Fruit fly (Drosophila melanogaster) whole organism, wandering third instar larva: ENCODE results near the gene ppk10.
A peak's percentile ranks its signal among the peaks of the same experiment; 100 is the strongest.

Experiments
- Abd-B ChIP-seq: fragments of >200 bp; optimal IDR thresholded peaks from 2 replicates; lab custom pipeline; 2017; ENCODE audit warnings: missing biosample characterization, missing genetic modification characterization
- CG9705 ChIP-seq: fragments of 200-800 bp; sonication (Bioruptor generic); optimal IDR thresholded peaks from 2 replicates; lab custom pipeline; 2018; ENCODE audit warnings: missing biosample characterization, mild to moderate bottlenecking, missing genetic modification characterization
- Dfd ChIP-seq: fragments of >200 bp; optimal IDR thresholded peaks from 2 replicates; lab custom pipeline; 2017; ENCODE audit warnings: missing biosample characterization, missing genetic modification characterization
- Dif ChIP-seq: fragments of 200-275, 200-300 bp; sonication (Bioruptor generic); optimal IDR thresholded peaks from 2 replicates; lab custom pipeline; 2018; ENCODE audit warnings: missing biosample characterization, missing genetic modification characterization; ENCODE audit not compliant: partially characterized antibody
- GATAd ChIP-seq: sonication (Bioruptor generic); optimal IDR thresholded peaks from 2 replicates; lab custom pipeline; 2016; ENCODE audit warnings: missing biosample characterization, missing genetic modification characterization
- HLH106 ChIP-seq: fragments of 200-800 bp; optimal IDR thresholded peaks from 3 replicates; lab custom pipeline; 2019; ENCODE audit warnings: missing biosample characterization, mild to moderate bottlenecking, missing genetic modification characterization, moderate library complexity
- Hnf4 ChIP-seq: fragments of 200-800 bp; sonication (Bioruptor generic); optimal IDR thresholded peaks from 2 replicates; lab custom pipeline; 2016; ENCODE audit warnings: missing biosample characterization, mild to moderate bottlenecking, missing genetic modification characterization
- Hr78 ChIP-seq: fragments of >200 bp; optimal IDR thresholded peaks from 2 replicates; lab custom pipeline; 2017; ENCODE audit warnings: missing biosample characterization, missing genetic modification characterization
- Hr83 ChIP-seq: fragments of 200-300 bp; sonication (Bioruptor generic); optimal IDR thresholded peaks from 2 replicates; lab custom pipeline; 2016; ENCODE audit warnings: missing biosample characterization, mild to moderate bottlenecking, missing genetic modification characterization, moderate library complexity; ENCODE audit not compliant: poor library complexity, severe bottlenecking
- Jra ChIP-seq: sonication (Bioruptor generic); optimal IDR thresholded peaks from 2 replicates; lab custom pipeline; 2016; ENCODE audit warnings: missing biosample characterization, missing genetic modification characterization
- Mio ChIP-seq: sonication (Bioruptor generic); optimal IDR thresholded peaks from 2 replicates; lab custom pipeline; 2016; ENCODE audit warnings: missing biosample characterization, missing genetic modification characterization
- Myc ChIP-seq: fragments of >200 bp; optimal IDR thresholded peaks from 2 replicates; lab custom pipeline; 2017
- N ChIP-seq: fragments of >200 bp; optimal IDR thresholded peaks from 2 replicates; lab custom pipeline; 2018; ENCODE audit warnings: missing biosample characterization, missing external identifiers, missing genetic modification characterization
- Sp1 ChIP-seq: fragments of 200-800 bp; sonication (Bioruptor generic); optimal IDR thresholded peaks from 3 replicates; lab custom pipeline; 2019; ENCODE audit warnings: missing biosample characterization, mild to moderate bottlenecking, missing genetic modification characterization, moderate library complexity
- Vsx2 ChIP-seq: fragments of 200-300, 225-300 bp; sonication (Bioruptor generic); optimal IDR thresholded peaks from 2 replicates; lab custom pipeline; 2018; ENCODE audit warnings: missing biosample characterization, missing genetic modification characterization; ENCODE audit not compliant: partially characterized antibody
- br ChIP-seq: fragments of 200-800 bp; sonication (Bioruptor generic); optimal IDR thresholded peaks from 2 replicates; lab custom pipeline; 2016; ENCODE audit warnings: missing biosample characterization, missing genetic modification characterization
- brk ChIP-seq: fragments of 200-800 bp; sonication (Bioruptor generic); optimal IDR thresholded peaks from 2 replicates; lab custom pipeline; 2016; ENCODE audit warnings: missing biosample characterization, mild to moderate bottlenecking, missing genetic modification characterization
- dl ChIP-seq, 2 experiments: fragments of 175-275, 200-275 bp in 1 of 2; fragments of 200-275 bp in 1 of 2; sonication (Bioruptor generic); optimal IDR thresholded peaks; lab custom pipeline; 2018; ENCODE audit warnings: mild to moderate bottlenecking in 2 of 2, missing biosample characterization in 2 of 2, missing genetic modification characterization in 2 of 2, moderate library complexity in 2 of 2; ENCODE audit not compliant: partially characterized antibody in 2 of 2, insufficient read depth in 1 of 2
- dsf ChIP-seq: sonication (Bioruptor generic); optimal IDR thresholded peaks from 2 replicates; lab custom pipeline; 2016; ENCODE audit warnings: missing biosample characterization, missing genetic modification characterization, borderline replicate concordance
- ey ChIP-seq: fragments of 200-800 bp; sonication (Bioruptor generic); optimal IDR thresholded peaks from 2 replicates; lab custom pipeline; 2016; ENCODE audit warnings: missing biosample characterization, missing genetic modification characterization
- foxo ChIP-seq, 2 experiments: fragments of 200-800 bp; sonication (Bioruptor generic); optimal IDR thresholded peaks; 2 replicates in 1 of 2; 3 replicates in 1 of 2; lab custom pipeline; 2016 to 2017; ENCODE audit warnings: missing biosample characterization in 2 of 2, missing genetic modification characterization in 2 of 2
- fru ChIP-seq: fragments of 200-800 bp; sonication (Bioruptor generic); optimal IDR thresholded peaks from 3 replicates; lab custom pipeline; 2016; ENCODE audit warnings: missing biosample characterization, mild to moderate bottlenecking, missing genetic modification characterization
- h ChIP-seq: fragments of 200-800 bp; sonication (Bioruptor generic); optimal IDR thresholded peaks from 3 replicates; lab custom pipeline; 2016; ENCODE audit warnings: missing biosample characterization, mild to moderate bottlenecking, missing genetic modification characterization
- jim ChIP-seq: fragments of 175-275, 200-325 bp; sonication (Bioruptor generic); optimal IDR thresholded peaks from 2 replicates; lab custom pipeline; 2016; ENCODE audit warnings: missing biosample characterization, mild to moderate bottlenecking, missing genetic modification characterization
- lola ChIP-seq: fragments of >200 bp; optimal IDR thresholded peaks from 2 replicates; lab custom pipeline; 2017; ENCODE audit warnings: missing biosample characterization, missing genetic modification characterization
- pan ChIP-seq: fragments of >200 bp; optimal IDR thresholded peaks from 2 replicates; lab custom pipeline; 2017
- psq ChIP-seq: fragments of 200-800 bp; sonication (Bioruptor generic); optimal IDR thresholded peaks from 3 replicates; lab custom pipeline; 2017; ENCODE audit warnings: missing biosample characterization, mild to moderate bottlenecking, missing genetic modification characterization, moderate library complexity
- rgr ChIP-seq: fragments of 200-800 bp; sonication (Bioruptor generic); optimal IDR thresholded peaks from 3 replicates; lab custom pipeline; 2016; ENCODE audit warnings: missing biosample characterization, mild to moderate bottlenecking, missing genetic modification characterization
- sage ChIP-seq: fragments of 200-800 bp; sonication (Bioruptor generic); optimal IDR thresholded peaks from 2 replicates; lab custom pipeline; 2016; ENCODE audit warnings: missing biosample characterization, mild to moderate bottlenecking, missing genetic modification characterization
- sv ChIP-seq: fragments of 200-800 bp; sonication (Bioruptor generic); optimal IDR thresholded peaks from 3 replicates; lab custom pipeline; 2016; ENCODE audit warnings: missing biosample characterization, missing genetic modification characterization
- usp ChIP-seq: fragments of >200 bp; optimal IDR thresholded peaks from 2 replicates; lab custom pipeline; 2017; ENCODE audit warnings: missing biosample characterization, missing genetic modification characterization

The ppk10 gene

dm6 chr2L:10474268-10474678 lies 22.1 kb upstream of the ppk10 start, which contains the start of gene RluA-1 (continued):
- TF ChIP-seq Hnf4 (GFP tag; lab: Kevin White, UChicago) (peak; percentile 74), CG9705 (GFP tag; lab: Kevin White, UChicago) (peak; percentile 87), br (GFP tag; lab: Kevin White, UChicago) (peak; percentile 86), Dfd (GFP tag; lab: Kevin White, UChicago) (no peak), h (GFP tag; lab: Kevin White, UChicago) (peak; percentile 93), Vsx2 (no peak), Hr78 (no peak), sv (GFP tag; lab: Kevin White, UChicago) (peak; percentile 99), sage (GFP tag; lab: Kevin White, UChicago) (peak; percentile 69)

DNA sequence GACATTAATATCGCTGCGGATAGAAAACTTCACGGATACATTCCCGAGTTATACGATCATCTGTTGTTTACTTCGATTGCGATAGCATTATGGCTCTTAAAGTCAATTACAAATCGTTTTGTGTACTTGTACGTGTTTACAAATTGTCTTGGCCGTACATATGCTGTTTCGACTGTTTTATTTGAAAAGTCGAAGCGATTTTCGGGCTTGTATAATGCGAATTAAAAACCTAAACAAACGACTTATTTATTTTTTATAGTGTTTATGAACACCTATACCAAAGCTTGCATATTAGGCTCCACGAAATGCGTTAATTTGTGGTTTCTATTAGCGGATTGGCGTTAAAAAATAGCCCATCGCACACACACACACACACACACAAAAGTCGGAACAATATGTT lies 20.1 kb upstream of the ppk10 start:
- TF ChIP-seq jim (GFP tag; lab: Kevin White, UChicago) (no peak), dl (GFP tag; optimal IDR thresholded peaks at IDR 0.05; lab: Kevin White, UChicago; ENCODE audit: insufficient read depth in 1 of 2, partially characterized antibody in 2 of 2) (no peak), rgr (GFP tag; lab: Kevin White, UChicago) (no peak), Abd-B (no peak), Myc (lab: Kevin White, UChicago) (no peak), Hnf4 (GFP tag; lab: Kevin White, UChicago) (no peak), dsf (no peak), ey (GFP tag; lab: Kevin White, UChicago) (no peak), Dfd (GFP tag; lab: Kevin White, UChicago) (no peak), sv (GFP tag; lab: Kevin White, UChicago) (no peak), Vsx2 (no peak), GATAd (no peak), usp (GFP tag; lab: Kevin White, UChicago) (no peak), sage (GFP tag; lab: Kevin White, UChicago) (no peak), pan (lab: Kevin White, UChicago) (no peak), Dif (GFP tag; lab: Kevin White, UChicago) (no peak), N (GFP tag; lab: Kevin White, UChicago) (no peak), CG9705 (GFP tag; lab: Kevin White, UChicago) (no peak), Hr83 (no peak), fru (no peak)

- no peak for TF ChIP-seq Mio
- TF ChIP-seq Abd-B: no peak
- no peak for TF ChIP-seq ey (GFP tag; lab: Kevin White, UChicago)
- no peak for TF ChIP-seq sv (GFP tag; lab: Kevin White, UChicago)
- TF ChIP-seq Sp1 (GFP tag; lab: Kevin White, UChicago): no peak
- TF ChIP-seq jim (GFP tag; lab: Kevin White, UChicago): no peak
- no peak for TF ChIP-seq Dif (GFP tag; lab: Kevin White, UChicago)
- no peak for TF ChIP-seq N (GFP tag; lab: Kevin White, UChicago)
- TF ChIP-seq usp (GFP tag; lab: Kevin White, UChicago): no peak
- no peak for TF ChIP-seq Myc (lab: Kevin White, UChicago)
- TF ChIP-seq Dfd (GFP tag; lab: Kevin White, UChicago): no peak
These were observed 18.0 kb upstream of the ppk10 start for dm6 chr2L:10470211-10470610.

- TF ChIP-seq br (GFP tag; lab: Kevin White, UChicago): no peak
- TF ChIP-seq lola (GFP tag; lab: Kevin White, UChicago): no peak
- TF ChIP-seq sv (GFP tag; lab: Kevin White, UChicago): no peak
- no peak for TF ChIP-seq Hr78
- TF ChIP-seq Jra (GFP tag; lab: Kevin White, UChicago): no peak
- TF ChIP-seq rgr (GFP tag; lab: Kevin White, UChicago): no peak
- no peak for TF ChIP-seq psq (GFP tag; lab: Kevin White, UChicago)
- no peak for TF ChIP-seq foxo (GFP tag; optimal IDR thresholded peaks at IDR 0.05; lab: Kevin White, UChicago)
- TF ChIP-seq HLH106 (tag; lab: Kevin White, UChicago): no peak
- no peak for TF ChIP-seq Mio
- TF ChIP-seq Hr83: no peak
- TF ChIP-seq Sp1 (GFP tag; lab: Kevin White, UChicago): no peak
- no peak for TF ChIP-seq dsf
- TF ChIP-seq dl (GFP tag; optimal IDR thresholded peaks at IDR 0.05; lab: Kevin White, UChicago; ENCODE audit: insufficient read depth in 1 of 2, partially characterized antibody in 2 of 2): no peak
- TF ChIP-seq brk (GFP tag; lab: Kevin White, UChicago): no peak
- no peak for TF ChIP-seq ey (GFP tag; lab: Kevin White, UChicago)
- no peak for TF ChIP-seq Dif (GFP tag; lab: Kevin White, UChicago)
- TF ChIP-seq N (GFP tag; lab: Kevin White, UChicago): no peak
These were observed 16.8 kb upstream of the ppk10 start for dm6 chr2L:10468978-10469377.
